Fruit fly (Drosophila melanogaster): ENCODE measurements around the gene CG7069.

- TF ChIP-seq CG8478 (optimal IDR thresholded peaks at IDR 0.05) = no peak
- no peak for TF ChIP-seq CTCF (optimal IDR thresholded peaks at IDR 0.05)
Observed at dm6 chr3R:22381735-22382134, 9.1 kb downstream of the CG7069 start, which contains the start of gene Gpdh3.

All from S2 (cell line).